Worm (Caenorhabditis elegans): ENCODE data around the gene H06H21.11.

Gene H06H21.11

DNA sequence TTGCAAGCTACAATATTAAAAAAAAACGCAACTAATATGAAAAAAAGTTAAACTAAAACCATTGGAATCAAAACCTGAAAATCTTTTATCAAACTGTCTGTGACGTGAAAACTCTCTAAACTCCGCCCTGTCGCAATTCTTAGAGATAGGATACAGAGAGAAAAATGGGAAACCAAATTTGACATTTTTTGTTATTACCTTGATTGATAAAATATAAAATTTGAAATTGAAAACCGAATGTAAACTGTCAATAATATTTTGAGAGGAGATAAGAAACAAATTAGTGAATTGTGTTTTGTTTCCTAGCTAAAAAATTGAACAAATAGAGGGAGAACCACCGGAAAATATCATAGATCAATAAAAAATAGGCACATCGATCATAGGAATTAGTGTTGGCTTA is 14.7 kb upstream of the H06H21.11 start:
- TF ChIP-seq snu-23 (GFP tag; optimal IDR thresholded peaks at IDR 0.05) (no peak), efl-1 (optimal IDR thresholded peaks at IDR 0.05) (no peak), efl-1 (GFP tag; optimal IDR thresholded peaks at IDR 0.05 in 1 of 2) (peak in 1 of 2 experiments; percentile 54)

ce11 chrIV:4821054-4821453 is 13.9 kb upstream of the H06H21.11 start, which contains the start of gene H06H21.8:
TSS of gene H06H21.8 (minus strand) at chrIV:4821131.
- TF ChIP-seq unc-98 (GFP tag; IDR thresholded peaks at IDR 0.05) (no peak), efl-1 (optimal IDR thresholded peaks at IDR 0.05) (no peak), efl-1 (GFP tag; optimal IDR thresholded peaks at IDR 0.05 in 1 of 2) (peak in 1 of 2 experiments; percentile 76), zag-1 (tag; optimal IDR thresholded peaks at IDR 0.05) (no peak), Y116A8C.19 (tag; optimal IDR thresholded peaks at IDR 0.05; ENCODE audit: borderline replicate concordance) (no peak), lin-35 (GFP tag; optimal IDR thresholded peaks at IDR 0.05) (peak in 1 of 2 experiments; percentile 11), elt-2 (tag; optimal IDR thresholded peaks at IDR 0.05) (peak; percentile 35), nhr-47 (tag; optimal IDR thresholded peaks at IDR 0.05) (no peak)

DNA sequence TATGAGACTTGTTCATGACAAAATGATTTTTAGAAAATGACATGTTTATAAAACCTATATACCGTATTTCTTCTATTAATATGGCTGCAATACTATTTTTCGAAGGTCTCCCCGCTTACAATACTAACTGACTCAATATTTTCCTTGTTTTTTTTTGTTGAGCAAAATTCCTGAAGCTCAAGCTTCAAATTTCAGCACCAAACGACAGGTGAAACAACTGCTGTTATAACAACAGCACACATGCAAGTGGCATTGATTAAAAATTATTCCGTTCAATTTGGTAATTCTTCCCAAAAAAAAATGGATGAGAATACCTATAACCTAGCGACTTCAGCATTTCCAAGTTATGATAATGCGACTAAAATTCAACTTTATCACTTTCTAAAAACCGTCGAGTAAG is 7.1 kb upstream of the H06H21.11 start, which contains the start of gene srw-94:
TSS of gene srw-94 (plus strand) at position 301 of the 400 bp plus-strand sequence.
- TF ChIP-seq zip-4 (GFP tag; optimal IDR thresholded peaks at IDR 0.05): no peak
- no peak for TF ChIP-seq nhr-11 (tag; optimal IDR thresholded peaks at IDR 0.05)
- TF ChIP-seq fkh-4 (tag; optimal IDR thresholded peaks at IDR 0.05; ENCODE audit: borderline replicate concordance): no peak
- TF ChIP-seq unc-86 (tag; optimal IDR thresholded peaks at IDR 0.05): no peak
- no peak for TF ChIP-seq ceh-88 (GFP tag; IDR thresholded peaks at IDR 0.05)
- TF ChIP-seq lin-35 (GFP tag; optimal IDR thresholded peaks at IDR 0.05): no peak
- no peak for TF ChIP-seq lin-39 (tag; optimal IDR thresholded peaks at IDR 0.05)
- TF ChIP-seq swsn-7 (tag; optimal IDR thresholded peaks at IDR 0.05): no peak
- TF ChIP-seq unc-98 (GFP tag; IDR thresholded peaks at IDR 0.05): no peak
- no peak for TF ChIP-seq mep-1 (tag; optimal IDR thresholded peaks at IDR 0.05)
- no peak for TF ChIP-seq aha-1 (tag; optimal IDR thresholded peaks at IDR 0.05)
- no peak for TF ChIP-seq unc-30 (tag; optimal IDR thresholded peaks at IDR 0.05)
- no peak for TF ChIP-seq nhr-84 (tag; optimal IDR thresholded peaks at IDR 0.05)
- no peak for TF ChIP-seq C34B4.2 (tag; optimal IDR thresholded peaks at IDR 0.05)

ce11 chrIV:4811863-4812262 is 4.7 kb upstream of the H06H21.11 start, which contains the start of gene srw-95:
TSS of gene srw-95 (plus strand) at chrIV:4812075.
- no peak for TF ChIP-seq lin-35 (GFP tag; optimal IDR thresholded peaks at IDR 0.05)
- TF ChIP-seq efl-1 (optimal IDR thresholded peaks at IDR 0.05): no peak
- peak in 1 of 2 experiments; percentile 83 for TF ChIP-seq efl-1 (GFP tag; optimal IDR thresholded peaks at IDR 0.05 in 1 of 2)
- TF ChIP-seq C34B4.2 (tag; optimal IDR thresholded peaks at IDR 0.05): no peak
- TF ChIP-seq fos-1 (tag; optimal IDR thresholded peaks at IDR 0.05): no peak

DNA sequence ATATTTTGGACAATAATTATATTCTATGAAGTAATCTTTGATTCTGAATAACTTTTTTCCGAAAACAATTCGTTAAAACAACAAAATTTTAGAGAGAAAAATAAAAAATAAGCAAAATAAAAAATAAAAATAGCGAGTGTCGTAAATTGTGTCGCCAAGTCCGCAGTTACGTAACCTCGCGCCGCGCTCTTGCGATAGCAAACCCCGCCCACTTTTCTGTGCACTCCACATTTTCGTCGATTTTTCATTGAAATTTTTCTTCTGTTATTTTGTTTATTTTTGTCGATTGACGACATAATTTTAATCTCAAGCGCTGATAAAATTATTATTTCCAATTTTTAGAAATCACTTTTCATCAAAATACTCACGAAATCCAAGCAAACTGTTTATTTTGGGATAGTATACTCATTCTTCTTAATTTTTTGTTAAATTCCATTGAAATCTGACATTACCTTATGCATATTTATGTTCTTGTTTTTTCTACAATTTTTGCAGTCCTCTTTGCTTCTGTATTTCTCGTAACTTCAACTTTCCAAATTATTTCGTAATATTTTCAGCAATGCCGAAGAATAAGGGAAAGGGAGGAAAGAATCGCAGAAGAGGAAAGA is 3.4 kb upstream of the H06H21.11 start, which contains the start of gene eif-1.A:
TSS of gene eif-1.A (plus strand) at position 558 of the 608 bp plus-strand sequence.
- TF ChIP-seq dsc-1 (tag; optimal IDR thresholded peaks at IDR 0.05) (no peak), zip-4 (GFP tag; optimal IDR thresholded peaks at IDR 0.05) (no peak), F16B12.6 (tag; optimal IDR thresholded peaks at IDR 0.05) (peak; percentile 82), unc-130 (tag; optimal IDR thresholded peaks at IDR 0.05) (peak; percentile 72), pqm-1 (tag; optimal IDR thresholded peaks at IDR 0.05) (no peak), nhr-77 (tag; optimal IDR thresholded peaks at IDR 0.05) (no peak), ceh-88 (GFP tag; IDR thresholded peaks at IDR 0.05) (no peak), fkh-8 (tag; optimal IDR thresholded peaks at IDR 0.05) (peak; percentile 34), isw-1 (GFP tag; IDR thresholded peaks at IDR 0.05) (peak; percentile 28; the same call in 1 of the 2 replicates), rnt-1 (tag; optimal IDR thresholded peaks at IDR 0.05) (peak; percentile 51), hlh-17 (GFP tag; optimal IDR thresholded peaks at IDR 0.05; ENCODE audit: borderline replicate concordance) (no peak), nhr-12 (tag; optimal IDR thresholded peaks at IDR 0.05) (no peak), egl-13 (tag; optimal IDR thresholded peaks at IDR 0.05) (peak; percentile 13), nhr-237 (tag; optimal IDR thresholded peaks at IDR 0.05) (no peak), zag-1 (tag; optimal IDR thresholded peaks at IDR 0.05) (no peak), fkh-4 (tag; optimal IDR thresholded peaks at IDR 0.05; ENCODE audit: borderline replicate concordance) (no peak), nhr-11 (tag; optimal IDR thresholded peaks at IDR 0.05) (no peak), ceh-63 (GFP tag; optimal IDR thresholded peaks at IDR 0.05) (no peak), aly-2 (tag; optimal IDR thresholded peaks at IDR 0.05) (no peak), lin-13 (GFP tag; optimal IDR thresholded peaks at IDR 0.05) (peak; percentile 6), nhr-85 (tag) (peak; percentile 61), unc-30 (tag; optimal IDR thresholded peaks at IDR 0.05) (no peak), unc-62 (GFP tag; optimal IDR thresholded peaks at IDR 0.05) (no peak), tbx-2 (tag; optimal IDR thresholded peaks at IDR 0.05) (peak; percentile 35), lin-35 (GFP tag; optimal IDR thresholded peaks at IDR 0.05) (peak; percentile 54 to 75), mef-2 (tag; optimal IDR thresholded peaks at IDR 0.05) (no peak), irx-1 (tag; optimal IDR thresholded peaks at IDR 0.05) (no peak), mdl-1 (tag; optimal IDR thresholded peaks at IDR 0.05) (no peak), nhr-90 (tag; optimal IDR thresholded peaks at IDR 0.05; ENCODE audit: poor library complexity) (peak; percentile 54)
